Worm (Caenorhabditis elegans) whole organism, late embryonic: Measurements from ENCODE around the gene C28D4.18.

Source experiments
- C08G9.2 ChIP-seq: sonication (generic microtip); optimal IDR thresholded peaks from 2 replicates; lab custom pipeline; 2016; ENCODE audit warnings: mild to moderate bottlenecking, missing genetic modification characterization, moderate library complexity, missing compliant biosample characterization
- K02D7.2 ChIP-seq: sonication (generic microtip); optimal IDR thresholded peaks from 2 replicates; lab custom pipeline; 2017; ENCODE audit warnings: mild to moderate bottlenecking, missing genetic modification characterization, missing compliant biosample characterization
- ama-1 ChIP-seq: fragments of 150-350 bp; optimal IDR thresholded peaks from 2 replicates; lab custom pipeline; 2014
- ceh-14 ChIP-seq: sonication (generic microtip); optimal IDR thresholded peaks from 2 replicates; lab custom pipeline; 2016; ENCODE audit warnings: missing genotype, missing genetic modification characterization, missing compliant biosample characterization
- ceh-48 ChIP-seq: sonication (generic microtip); optimal IDR thresholded peaks from 2 replicates; lab custom pipeline; 2016; ENCODE audit warnings: missing genetic modification characterization, inconsistent platforms, missing compliant biosample characterization
- fkh-10 ChIP-seq: fragments of 150-350 bp; optimal IDR thresholded peaks from 2 replicates; lab custom pipeline; 2014; ENCODE audit warnings: missing biosample characterization, missing genetic modification reagents, missing genetic modification characterization
- gmeb-2 ChIP-seq: sonication (generic microtip); optimal IDR thresholded peaks from 2 replicates; lab custom pipeline; 2016; ENCODE audit warnings: missing genetic modification characterization, inconsistent platforms, missing compliant biosample characterization
- hlh-13 ChIP-seq: fragments of 200-800 bp; sonication (Bioruptor generic); optimal IDR thresholded peaks from 2 replicates; lab custom pipeline; 2018; ENCODE audit warnings: mild to moderate bottlenecking, missing genetic modification characterization, missing compliant biosample characterization
- mec-3 ChIP-seq: sonication (generic microtip); optimal IDR thresholded peaks from 2 replicates; lab custom pipeline; 2016; ENCODE audit warnings: borderline replicate concordance, missing genetic modification characterization, missing compliant biosample characterization
- nhr-11 ChIP-seq: fragments of 150-350 bp; optimal IDR thresholded peaks from 2 replicates; lab custom pipeline; 2014; ENCODE audit warnings: missing biosample characterization, missing genetic modification characterization
- npax-4 ChIP-seq: sonication (generic microtip); optimal IDR thresholded peaks from 2 replicates; lab custom pipeline; 2016; ENCODE audit warnings: missing genetic modification characterization, missing compliant biosample characterization
- sox-2 ChIP-seq: fragments of 200-800 bp; sonication (Bioruptor generic); IDR thresholded peaks from 2 replicates; pipeline ENCODE4 v1.3.6; 2022; ENCODE audit warnings: missing genetic modification reagents, missing genetic modification characterization, missing compliant biosample characterization
- unc-55 ChIP-seq: sonication (generic microtip); optimal IDR thresholded peaks from 2 replicates; lab custom pipeline; 2017; ENCODE audit warnings: missing biosample characterization, missing genetic modification reagents, missing genetic modification characterization
- unc-86 ChIP-seq: sonication (generic microtip); optimal IDR thresholded peaks from 2 replicates; lab custom pipeline; 2016; ENCODE audit warnings: missing genetic modification characterization, missing compliant biosample characterization

ce11 chrIV:9690644-9691043 is 34.4 kb upstream of the C28D4.18 start, which contains the start of gene sdz-36:
- no peak for TF ChIP-seq K02D7.2 (tag; lab: Kevin White, UChicago)
- TF ChIP-seq npax-4, result no peak
- no peak for TF ChIP-seq unc-86 (tag; lab: Kevin White, UChicago)
- TF ChIP-seq hlh-13, result no peak
- no peak for TF ChIP-seq C08G9.2 (tag; lab: Kevin White, UChicago)
- no peak for TF ChIP-seq ceh-14 (tag; lab: Kevin White, UChicago)
- TF ChIP-seq nhr-11 (tag; lab: Kevin White, UChicago), result no peak
- no peak for TF ChIP-seq gmeb-2 (tag; lab: Kevin White, UChicago)
- no peak for TF ChIP-seq ama-1 (lab: Kevin White, UChicago)
- no peak for TF ChIP-seq fkh-10 (GFP tag; lab: Kevin White, UChicago)
- no peak for TF ChIP-seq sox-2 (GFP tag; lab: Robert Waterston, UW)
- TF ChIP-seq mec-3 (tag; lab: Kevin White, UChicago), result no peak
- TF ChIP-seq ceh-48 (tag; lab: Kevin White, UChicago), result no peak
- no peak for TF ChIP-seq unc-55
